Worm (Caenorhabditis elegans): ENCODE data around the gene snpc-1.1.

The snpc-1.1 gene

DNA sequence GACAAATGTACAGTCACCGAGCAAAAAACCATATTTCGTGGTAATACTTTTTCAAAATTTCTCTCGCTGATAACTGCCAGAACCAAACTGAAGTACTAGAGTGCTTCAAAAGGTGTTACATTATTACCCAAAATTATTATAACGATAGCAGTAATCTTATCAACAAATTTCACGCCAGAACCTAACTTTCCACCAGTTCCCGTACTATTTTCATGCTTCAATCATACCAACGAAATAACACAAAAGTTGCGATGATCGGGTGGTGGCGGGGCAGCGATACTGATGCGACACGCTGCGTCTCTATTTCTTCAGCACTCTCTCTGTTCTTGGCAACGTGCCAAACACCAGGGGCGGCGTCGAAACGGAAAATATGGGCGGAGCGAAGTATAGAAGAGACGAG lies 27.8 kb upstream of the snpc-1.1 start (continued):
- TF ChIP-seq alr-1 (tag; optimal IDR thresholded peaks at IDR 0.05; ENCODE audit: borderline replicate concordance) (no peak), ceh-88 (GFP tag; IDR thresholded peaks at IDR 0.05) (no peak), lsy-2 (tag; optimal IDR thresholded peaks at IDR 0.05) (peak; percentile 17 to 20), ces-1 (GFP tag; optimal IDR thresholded peaks at IDR 0.05) (no peak), fos-1 (tag; optimal IDR thresholded peaks at IDR 0.05) (no peak), aha-1 (tag; optimal IDR thresholded peaks at IDR 0.05) (no peak), ceh-90 (tag; optimal IDR thresholded peaks at IDR 0.05) (no peak), hlh-17 (GFP tag; optimal IDR thresholded peaks at IDR 0.05; ENCODE audit: borderline replicate concordance) (no peak), efl-1 (optimal IDR thresholded peaks at IDR 0.05) (peak in 1 of 2 experiments; percentile 13), efl-1 (GFP tag; optimal IDR thresholded peaks at IDR 0.05 in 1 of 2) (peak in 1 of 2 experiments; percentile 94), skn-1 (tag; optimal IDR thresholded peaks at IDR 0.05) (no peak), pag-3 (tag; optimal IDR thresholded peaks at IDR 0.05; ENCODE audit: borderline replicate concordance, insufficient read depth) (no peak)

DNA sequence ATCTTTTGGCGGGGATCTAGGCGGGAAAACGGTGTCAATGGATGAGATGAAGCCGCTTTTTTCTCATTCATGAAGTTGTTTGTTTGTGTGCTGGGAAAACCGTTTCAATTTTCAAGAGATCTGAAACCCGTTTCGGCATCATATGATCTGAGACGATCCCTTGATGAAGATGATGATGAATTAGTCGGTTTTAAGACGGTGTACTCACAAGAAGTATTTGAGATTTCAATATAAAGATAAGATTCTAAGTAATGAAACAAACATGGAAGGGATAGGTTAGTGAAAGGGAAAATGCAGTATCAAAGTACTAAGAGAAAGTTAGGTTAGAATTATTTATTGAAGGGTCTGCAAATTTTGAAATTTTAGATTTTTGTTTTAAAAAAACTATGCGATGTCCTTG lies 27.1 kb upstream of the snpc-1.1 start:
- TF ChIP-seq zag-1 (tag; optimal IDR thresholded peaks at IDR 0.05) (no peak), nhr-90 (tag; optimal IDR thresholded peaks at IDR 0.05; ENCODE audit: poor library complexity) (no peak), unc-62 (GFP tag; optimal IDR thresholded peaks at IDR 0.05) (no peak), nhr-85 (tag) (peak; percentile 77), nhr-71 (tag; optimal IDR thresholded peaks at IDR 0.05) (peak; percentile 23), elt-2 (tag; optimal IDR thresholded peaks at IDR 0.05) (no peak), irx-1 (tag; optimal IDR thresholded peaks at IDR 0.05) (peak; percentile 12), nhr-19 (GFP tag; conservative IDR thresholded peaks at IDR 0.05) (no peak), grh-1 (GFP tag; IDR thresholded peaks at IDR 0.05) (peak; percentile 67), blmp-1 (tag; optimal IDR thresholded peaks at IDR 0.05) (peak; percentile 71), dsc-1 (tag; optimal IDR thresholded peaks at IDR 0.05) (no peak), lin-14 (GFP tag; optimal IDR thresholded peaks at IDR 0.05) (peak; percentile 8), nhr-20 (tag; optimal IDR thresholded peaks at IDR 0.05) (peak; percentile 24), efl-1 (optimal IDR thresholded peaks at IDR 0.05) (no peak), efl-1 (GFP tag; optimal IDR thresholded peaks at IDR 0.05 in 1 of 2) (peak in 1 of 2 experiments; percentile 91), ceh-90 (tag; optimal IDR thresholded peaks at IDR 0.05) (no peak), rnt-1 (tag; optimal IDR thresholded peaks at IDR 0.05) (peak; percentile 18), elt-3 (tag; optimal IDR thresholded peaks at IDR 0.05) (peak in 1 of 6 experiments; percentile 24), nhr-47 (tag; optimal IDR thresholded peaks at IDR 0.05) (no peak), aha-1 (tag; optimal IDR thresholded peaks at IDR 0.05) (no peak), snu-23 (GFP tag; optimal IDR thresholded peaks at IDR 0.05) (peak; percentile 28)

DNA sequence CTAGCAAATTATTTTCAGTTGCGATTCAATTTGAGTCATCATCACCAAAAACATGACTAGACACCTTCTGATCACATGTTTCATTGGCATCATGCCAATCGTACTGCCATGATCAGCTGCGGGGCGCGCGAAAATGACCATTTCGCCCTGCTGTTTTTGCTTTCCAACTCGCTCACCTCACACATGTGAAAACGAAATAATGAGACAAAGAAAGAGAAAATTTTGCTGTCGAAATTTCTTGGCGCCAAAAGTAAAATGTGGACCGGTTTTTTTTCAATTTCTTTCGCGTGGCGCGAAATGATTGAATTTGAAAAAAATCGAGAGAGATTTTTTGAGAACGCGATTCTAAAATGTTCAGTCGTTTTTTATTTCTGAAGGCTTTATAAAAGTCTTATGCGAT lies 25.8 kb upstream of the snpc-1.1 start:
- TF ChIP-seq fkh-8 (tag; optimal IDR thresholded peaks at IDR 0.05) (no peak), lin-13 (GFP tag; optimal IDR thresholded peaks at IDR 0.05) (peak; percentile 6), egl-27 (tag; optimal IDR thresholded peaks at IDR 0.05) (no peak), elt-3 (tag; optimal IDR thresholded peaks at IDR 0.05) (peak in 2 of 6 experiments; percentile 23 to 28), blmp-1 (tag; optimal IDR thresholded peaks at IDR 0.05) (peak; percentile 96), ceh-8 (GFP tag; optimal IDR thresholded peaks at IDR 0.05) (no peak), nhr-84 (tag; optimal IDR thresholded peaks at IDR 0.05) (no peak), irx-1 (tag; optimal IDR thresholded peaks at IDR 0.05) (peak; percentile 36), nhr-20 (tag; optimal IDR thresholded peaks at IDR 0.05) (peak; percentile 76), fkh-10 (GFP tag; optimal IDR thresholded peaks at IDR 0.05) (no peak), rnt-1 (tag; optimal IDR thresholded peaks at IDR 0.05) (no peak), sox-4 (tag; optimal IDR thresholded peaks at IDR 0.05) (no peak), lin-35 (GFP tag; optimal IDR thresholded peaks at IDR 0.05) (peak; percentile 35 to 91), fkh-4 (tag; optimal IDR thresholded peaks at IDR 0.05; ENCODE audit: borderline replicate concordance) (no peak), aha-1 (tag; optimal IDR thresholded peaks at IDR 0.05) (no peak), mep-1 (tag; optimal IDR thresholded peaks at IDR 0.05) (peak; percentile 21), dpl-1 (GFP tag; optimal IDR thresholded peaks at IDR 0.05) (peak; percentile 68 to 79 (median 77)), egl-13 (tag; optimal IDR thresholded peaks at IDR 0.05) (no peak), lin-15B (tag; optimal IDR thresholded peaks at IDR 0.05) (no peak), lin-39 (tag; optimal IDR thresholded peaks at IDR 0.05) (no peak), grh-1 (GFP tag; IDR thresholded peaks at IDR 0.05) (peak; percentile 90), nhr-90 (tag; optimal IDR thresholded peaks at IDR 0.05; ENCODE audit: poor library complexity) (peak; percentile 19), unc-30 (tag; optimal IDR thresholded peaks at IDR 0.05) (no peak), xbp-1 (tag; optimal IDR thresholded peaks at IDR 0.05) (no peak), zag-1 (tag; optimal IDR thresholded peaks at IDR 0.05) (no peak), jun-1 (tag; optimal IDR thresholded peaks at IDR 0.05) (no peak), pqm-1 (tag; optimal IDR thresholded peaks at IDR 0.05) (no peak), nhr-85 (tag) (peak; percentile 98), pax-3 (tag; optimal IDR thresholded peaks at IDR 0.05) (no peak)

Data from whole organism, L1 larva.